In the genomic region with DNA sequence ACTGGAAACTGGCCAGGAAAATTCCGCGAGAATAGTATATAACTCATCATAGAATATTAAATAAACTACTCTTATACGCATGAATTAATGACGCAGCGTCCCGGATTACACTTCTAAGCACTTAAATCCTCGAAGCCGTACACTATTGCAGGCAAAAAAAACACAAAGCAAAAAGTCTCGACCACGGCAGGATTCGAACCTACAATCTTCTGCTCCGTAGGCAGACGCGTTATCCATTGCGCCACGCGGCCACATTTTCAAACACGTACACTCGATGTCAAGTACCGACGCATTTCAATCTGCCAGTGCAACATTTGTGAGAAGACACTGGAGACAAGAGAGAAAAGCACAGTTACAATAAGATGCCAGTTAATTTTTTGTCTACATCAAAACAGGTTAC, we compare ENCODE assay signal across 1 worm cellular context.
TF ChIP-seq lines count a peak whose summit lies in the region.

No protein-coding gene starts in this region.

TF ChIP-seq in whole organism, L4 larva, 104 proteins besides CTCF, POLR2A, EP300 and RAD21 (continued from another document):
- peak; percentile 71 for TF ChIP-seq mep-1 (tag; optimal IDR thresholded peaks at IDR 0.05; lab: Kevin White, UChicago)
- TF ChIP-seq daf-19 (GFP tag; conservative IDR thresholded peaks at IDR 0.05; lab: Robert Waterston, UW): peak; percentile 74; the same call in 1 of the 2 replicates
- no peak for TF ChIP-seq tag-97 (GFP tag; IDR thresholded peaks at IDR 0.05; lab: Robert Waterston, UW)
- peak; percentile 55 for TF ChIP-seq hlh-11 (tag; optimal IDR thresholded peaks at IDR 0.05; lab: Kevin White, UChicago)
- peak; percentile 38 for TF ChIP-seq T20F7.1 (GFP tag; optimal IDR thresholded peaks at IDR 0.05; lab: Kevin White, UChicago)
- TF ChIP-seq aha-1 (tag; lab: Kevin White, UChicago): no peak
- no peak for TF ChIP-seq Y5F2A.4 (GFP tag; optimal IDR thresholded peaks at IDR 0.05; lab: Kevin White, UChicago)
- TF ChIP-seq egl-27 (tag; optimal IDR thresholded peaks at IDR 0.05; lab: Kevin White, UChicago): no peak
- TF ChIP-seq nhr-111 (GFP tag; optimal IDR thresholded peaks at IDR 0.05; lab: Kevin White, UChicago): no peak
- no peak for TF ChIP-seq ztf-11 (tag; optimal IDR thresholded peaks at IDR 0.05; lab: Kevin White, UChicago)
- TF ChIP-seq F26F4.8 (GFP tag; conservative IDR thresholded peaks at IDR 0.05; lab: Robert Waterston, UW): no peak
- TF ChIP-seq F49E8.2 (tag; optimal IDR thresholded peaks at IDR 0.05; lab: Kevin White, UChicago; ENCODE audit: borderline replicate concordance): peak; percentile 3
- TF ChIP-seq snpc-1.2 (GFP tag; IDR thresholded peaks at IDR 0.05; lab: Robert Waterston, UW): peak; percentile 79
- peak; percentile 80 for TF ChIP-seq mes-2 (tag; optimal IDR thresholded peaks at IDR 0.05; lab: Kevin White, UChicago; ENCODE audit: poor library complexity, severe bottlenecking)
- TF ChIP-seq lin-29 (GFP tag; IDR thresholded peaks at IDR 0.05; lab: Robert Waterston, UW): no peak
- peak; percentile 76; the same call in 1 of the 2 replicates for TF ChIP-seq ceh-44 (GFP tag; IDR thresholded peaks at IDR 0.05; lab: Robert Waterston, UW)
- TF ChIP-seq nhr-6 (tag; optimal IDR thresholded peaks at IDR 0.05; lab: Kevin White, UChicago): no peak
- no peak for TF ChIP-seq dpl-1 (GFP tag; optimal IDR thresholded peaks at IDR 0.05; lab: Kevin White, UChicago)
- TF ChIP-seq zag-1 (tag; optimal IDR thresholded peaks at IDR 0.05; lab: Kevin White, UChicago): no peak
- TF ChIP-seq nhr-48 (tag; optimal IDR thresholded peaks at IDR 0.05; lab: Kevin White, UChicago): peak; percentile 64
- TF ChIP-seq egl-43 (GFP tag; IDR thresholded peaks at IDR 0.05; lab: Robert Waterston, UW): peak; percentile 87
- TF ChIP-seq ama-1 (optimal IDR thresholded peaks at IDR 0.05; lab: Kevin White, UChicago): no peak
- no peak for TF ChIP-seq pqm-1 (tag; optimal IDR thresholded peaks at IDR 0.05; lab: Kevin White, UChicago)
- TF ChIP-seq F37D6.2 (tag; optimal IDR thresholded peaks at IDR 0.05; lab: Kevin White, UChicago): no peak
- TF ChIP-seq fkh-10 (GFP tag; optimal IDR thresholded peaks at IDR 0.05; lab: Kevin White, UChicago): no peak
- no peak for TF ChIP-seq nhr-10 (tag; optimal IDR thresholded peaks at IDR 0.05; lab: Kevin White, UChicago)
- TF ChIP-seq ceh-28 (tag; optimal IDR thresholded peaks at IDR 0.05; lab: Kevin White, UChicago): no peak
- no peak for TF ChIP-seq zfp-3 (GFP tag; conservative IDR thresholded peaks at IDR 0.05; lab: Robert Waterston, UW)
- no peak for TF ChIP-seq mxl-2 (GFP tag; conservative IDR thresholded peaks at IDR 0.05; lab: Robert Waterston, UW)
- TF ChIP-seq zfp-2 (tag; optimal IDR thresholded peaks at IDR 0.05; lab: Kevin White, UChicago): peak; percentile 17
- peak; percentile 43 for TF ChIP-seq mxl-3 (GFP tag; optimal IDR thresholded peaks at IDR 0.05; lab: Kevin White, UChicago)
- TF ChIP-seq dmd-9 (GFP tag; IDR thresholded peaks at IDR 0.05; lab: Robert Waterston, UW): no peak
- no peak for TF ChIP-seq aly-2 (tag; optimal IDR thresholded peaks at IDR 0.05; lab: Kevin White, UChicago)
- TF ChIP-seq zip-11 (GFP tag; IDR thresholded peaks at IDR 0.05; lab: Robert Waterston, UW): no peak
- peak; percentile 34; the same call in 1 of the 2 replicates for TF ChIP-seq dmd-6 (GFP tag; IDR thresholded peaks at IDR 0.05; lab: Robert Waterston, UW)
- TF ChIP-seq dve-1 (tag; optimal IDR thresholded peaks at IDR 0.05; lab: Kevin White, UChicago; ENCODE audit: insufficient read depth): peak; percentile 31
- TF ChIP-seq spr-3 (GFP tag; optimal IDR thresholded peaks at IDR 0.05; lab: Kevin White, UChicago): peak; percentile 47
- no peak for TF ChIP-seq zip-2 (tag; optimal IDR thresholded peaks at IDR 0.05; lab: Kevin White, UChicago)
- TF ChIP-seq sdz-12 (GFP tag; optimal IDR thresholded peaks at IDR 0.05; lab: Kevin White, UChicago): no peak
- no peak for TF ChIP-seq mdl-1 (tag; optimal IDR thresholded peaks at IDR 0.05; lab: Kevin White, UChicago)
- TF ChIP-seq nhr-76 (tag; optimal IDR thresholded peaks at IDR 0.05; lab: Kevin White, UChicago): no peak
- TF ChIP-seq dmd-8 (GFP tag; IDR thresholded peaks at IDR 0.05; lab: Robert Waterston, UW): 0 out of 2 replicates have a peak, but pooled peaks have one; percentile 63
- no peak for TF ChIP-seq unc-39 (tag; optimal IDR thresholded peaks at IDR 0.05; lab: Kevin White, UChicago)
- TF ChIP-seq gei-8 (GFP tag; optimal IDR thresholded peaks at IDR 0.05; lab: Kevin White, UChicago): peak; percentile 43
- TF ChIP-seq lin-38 (GFP tag; IDR thresholded peaks at IDR 0.05; lab: Robert Waterston, UW): no peak; the same call in 1 of the 2 replicates
- no peak for TF ChIP-seq ces-1 (GFP tag; optimal IDR thresholded peaks at IDR 0.05; lab: Kevin White, UChicago)
- no peak for TF ChIP-seq set-16 (GFP tag; IDR thresholded peaks at IDR 0.05; lab: Robert Waterston, UW)
